Worm (Caenorhabditis elegans) whole organism, L4 larva: ENCODE data around the gene Y73B6BL.27.

Experiments used
- D1046.2 ChIP-seq: fragments of 200-800 bp; sonication (Bioruptor generic); IDR thresholded peaks from 2 replicates; pipeline ENCODE4 v1.3.6; 2022; ENCODE audit warnings: missing genetic modification characterization, missing compliant biosample characterization
- F26F4.8 ChIP-seq: fragments of 200-800 bp; sonication (Bioruptor generic); conservative IDR thresholded peaks from 2 replicates; pipeline ENCODE4 v1.3.6; 2022; ENCODE audit warnings: missing genetic modification characterization, missing compliant biosample characterization
- F37D6.2 ChIP-seq: sonication (generic microtip); optimal IDR thresholded peaks from 2 replicates; lab custom pipeline; 2016; ENCODE audit warnings: mild to moderate bottlenecking, missing genetic modification characterization, missing compliant biosample characterization
- F49E8.2 ChIP-seq: sonication (generic microtip); optimal IDR thresholded peaks from 2 replicates; lab custom pipeline; 2016; ENCODE audit warnings: missing compliant biosample characterization, mild to moderate bottlenecking, missing genetic modification characterization, borderline replicate concordance
- R02D3.7 ChIP-seq: fragments of 150-350 bp; sonication (generic microtip); optimal IDR thresholded peaks from 3 replicates; lab custom pipeline; 2014; ENCODE audit warnings: missing biosample characterization, missing genetic modification characterization
- aha-1 ChIP-seq: fragments of 150-350 bp; peaks from one replicate; lab custom pipeline; 2014; ENCODE audit warnings: missing biosample characterization, missing genetic modification characterization
- ceh-20 ChIP-seq: fragments of 200-800 bp; sonication (Bioruptor generic); IDR thresholded peaks from 2 replicates; pipeline ENCODE4 v1.3.6; 2022; ENCODE audit warnings: missing genetic modification reagents, missing genetic modification characterization, missing compliant biosample characterization
- ceh-32 ChIP-seq: sonication (generic microtip); optimal IDR thresholded peaks from 2 replicates; lab custom pipeline; 2016; ENCODE audit warnings: mild to moderate bottlenecking, missing genetic modification characterization, missing compliant biosample characterization; ENCODE audit not compliant: poor library complexity
- ceh-44 ChIP-seq: fragments of 200-800 bp; sonication (Bioruptor generic); IDR thresholded peaks from 2 replicates; pipeline ENCODE4 v1.3.6; 2022; ENCODE audit warnings: missing genetic modification reagents, missing genetic modification characterization, missing compliant biosample characterization
- cey-2 ChIP-seq: sonication (generic microtip); optimal IDR thresholded peaks from 3 replicates; lab custom pipeline; 2017; ENCODE audit warnings: missing genetic modification characterization, mild to moderate bottlenecking, missing compliant biosample characterization, antibody characterized with exemption, borderline replicate concordance; ENCODE audit not compliant: insufficient read depth
- daf-16 ChIP-seq, 3 experiments: sonication (generic microtip); optimal IDR thresholded peaks; 2 replicates each; lab custom pipeline; 2016 to 2017; ENCODE audit warnings: missing genetic modification characterization in 3 of 3, missing genetic modification reagents in 3 of 3, mild to moderate bottlenecking in 2 of 3, missing compliant biosample characterization in 2 of 3, missing biosample characterization in 1 of 3, moderate library complexity in 1 of 3
- dve-1 ChIP-seq: sonication (generic microtip); optimal IDR thresholded peaks from 2 replicates; lab custom pipeline; 2017; ENCODE audit warnings: antibody characterized with exemption, mild to moderate bottlenecking, missing genetic modification characterization, missing compliant biosample characterization; ENCODE audit not compliant: insufficient read depth
- fkh-10 ChIP-seq: fragments of 150-350 bp; optimal IDR thresholded peaks from 2 replicates; lab custom pipeline; 2014; ENCODE audit warnings: missing biosample characterization, missing genetic modification reagents, missing genetic modification characterization
- fos-1 ChIP-seq: fragments of 150-350 bp; optimal IDR thresholded peaks from 2 replicates; lab custom pipeline; 2014; ENCODE audit warnings: missing biosample characterization, missing genetic modification characterization
- gei-8 ChIP-seq: fragments of 200-800 bp; sonication (Bioruptor generic); optimal IDR thresholded peaks from 2 replicates; lab custom pipeline; 2018; ENCODE audit warnings: mild to moderate bottlenecking, missing genetic modification characterization, missing compliant biosample characterization
- hmg-1.1 ChIP-seq: fragments of 200-800 bp; sonication (Bioruptor generic); IDR thresholded peaks from 2 replicates; pipeline ENCODE4 v1.3.6; 2022; ENCODE audit warnings: missing genetic modification reagents, missing genetic modification characterization, missing compliant biosample characterization
- lsy-2 ChIP-seq, 2 experiments: fragments of 150-350 bp in 1 of 2; sonication (generic microtip) in 1 of 2; optimal IDR thresholded peaks; 2 replicates each; lab custom pipeline; 2014 to 2017; ENCODE audit warnings: missing biosample characterization in 2 of 2, missing genetic modification characterization in 2 of 2
- mep-1 ChIP-seq: fragments of 150-350 bp; sonication (generic microtip); optimal IDR thresholded peaks from 3 replicates; lab custom pipeline; 2014; ENCODE audit warnings: missing biosample characterization, missing genetic modification characterization
- mes-2 ChIP-seq: sonication (generic microtip); optimal IDR thresholded peaks from 2 replicates; lab custom pipeline; 2016; ENCODE audit warnings: missing genotype, mild to moderate bottlenecking, missing genetic modification characterization, missing compliant biosample characterization; ENCODE audit not compliant: poor library complexity, severe bottlenecking
- mxl-2 ChIP-seq: fragments of 200-800 bp; sonication (Bioruptor generic); conservative IDR thresholded peaks from 2 replicates; pipeline ENCODE4 v1.3.6; 2022; ENCODE audit warnings: missing genetic modification reagents, missing genetic modification characterization, missing compliant biosample characterization
- nhr-11 ChIP-seq: fragments of 150-350 bp; optimal IDR thresholded peaks from 2 replicates; lab custom pipeline; 2014; ENCODE audit warnings: missing biosample characterization, missing genetic modification characterization
- nhr-28 ChIP-seq: fragments of 150-350 bp; optimal IDR thresholded peaks from 2 replicates; lab custom pipeline; 2014; ENCODE audit warnings: missing biosample characterization, missing genetic modification characterization
- nhr-41 ChIP-seq: fragments of 200-800 bp; sonication (Bioruptor generic); IDR thresholded peaks from 2 replicates; pipeline ENCODE4 v1.3.6; 2022; ENCODE audit warnings: missing genetic modification reagents, missing genetic modification characterization, missing compliant biosample characterization
- nhr-48 ChIP-seq: sonication (generic microtip); optimal IDR thresholded peaks from 2 replicates; lab custom pipeline; 2016; ENCODE audit warnings: mild to moderate bottlenecking, missing genetic modification characterization, missing compliant biosample characterization
- nhr-76 ChIP-seq: fragments of 150-350 bp; optimal IDR thresholded peaks from 2 replicates; lab custom pipeline; 2014; ENCODE audit warnings: missing biosample characterization, missing genetic modification characterization
- pha-4 ChIP-seq, 2 experiments: fragments of 150-350 bp in 1 of 2; fragments of 200-800 bp in 1 of 2; sonication (Bioruptor generic) in 1 of 2; IDR thresholded peaks in 1 of 2; optimal IDR thresholded peaks in 1 of 2; 2 replicates each; pipeline versions ENCODE4 v1.3.6 to Lab custom; 2014 to 2022; ENCODE audit warnings: missing genetic modification characterization in 2 of 2, missing genetic modification reagents in 2 of 2, missing biosample characterization in 1 of 2, missing compliant biosample characterization in 1 of 2
- pqm-1 ChIP-seq: sonication (generic microtip); optimal IDR thresholded peaks from 2 replicates; lab custom pipeline; 2017; ENCODE audit warnings: missing biosample characterization, missing genetic modification characterization
- rbr-2 ChIP-seq: sonication (generic microtip); optimal IDR thresholded peaks from 2 replicates; lab custom pipeline; 2016; ENCODE audit warnings: missing genotype, missing genetic modification characterization, missing compliant biosample characterization
- snpc-1.2 ChIP-seq: fragments of 200-800 bp; sonication (Bioruptor generic); IDR thresholded peaks from 2 replicates; pipeline ENCODE4 v1.3.6; 2022; ENCODE audit warnings: missing genetic modification reagents, missing genetic modification characterization, missing compliant biosample characterization
- tra-1 ChIP-seq: fragments of 200-800 bp; sonication (Bioruptor generic); IDR thresholded peaks from 2 replicates; pipeline ENCODE4 v1.3.6; 2022; ENCODE audit warnings: missing genetic modification reagents, missing genetic modification characterization, missing compliant biosample characterization
- unc-62 ChIP-seq, 3 experiments: fragments of 150-350 bp in 1 of 3; sonication (generic microtip); optimal IDR thresholded peaks in 2 of 3; peaks in 1 of 3; 1 replicate in 1 of 3; 2 replicates in 2 of 3; lab custom pipeline; 2014 to 2017; ENCODE audit warnings: missing biosample characterization in 3 of 3, missing genetic modification characterization in 3 of 3, missing genetic modification reagents in 3 of 3, missing genotype in 1 of 3
- zip-2 ChIP-seq: fragments of 150-350 bp; optimal IDR thresholded peaks from 2 replicates; lab custom pipeline; 2014; ENCODE audit warnings: missing biosample characterization, missing genetic modification characterization

Y73B6BL.27 gene

DNA sequence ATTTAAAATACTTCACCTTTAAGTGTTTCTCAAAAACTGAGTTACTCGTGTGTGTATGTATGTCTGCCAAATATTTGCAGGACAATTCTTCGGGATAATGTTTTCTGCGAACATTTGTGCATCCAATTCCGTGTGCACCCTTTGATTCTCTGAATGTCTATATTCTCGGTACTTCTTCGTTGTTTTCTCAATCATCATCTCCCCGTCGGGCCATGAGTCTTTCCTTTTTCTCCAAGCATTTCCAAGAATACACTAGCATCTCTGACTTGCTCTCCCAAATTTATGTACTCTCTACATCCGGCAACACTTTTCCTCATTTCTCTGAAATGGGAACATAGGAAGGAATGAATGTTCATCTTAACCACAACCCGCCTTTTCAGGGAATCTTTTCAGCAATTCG, 41.7 kb upstream of the Y73B6BL.27 start:
- TF ChIP-seq F37D6.2 (tag; lab: Kevin White, UChicago) (peak; percentile 77), nhr-11 (tag; lab: Kevin White, UChicago) (peak; percentile 69), fkh-10 (GFP tag; lab: Kevin White, UChicago) (peak; percentile 32), F49E8.2 (no peak), ceh-32 (no peak), zip-2 (tag; lab: Kevin White, UChicago) (no peak), unc-62 (GFP tag; optimal IDR thresholded peaks at IDR 0.05 in 1 of 2; lab: Kevin White, UChicago) (peak in 1 of 2 experiments; percentile 80), unc-62 (tag; optimal IDR thresholded peaks at IDR 0.05; lab: Kevin White, UChicago) (no peak), lsy-2 (tag; optimal IDR thresholded peaks at IDR 0.05; lab: Kevin White, UChicago) (peak in 1 of 2 experiments; percentile 66), aha-1 (tag; lab: Kevin White, UChicago) (peak; percentile 93), rbr-2 (tag; lab: Kevin White, UChicago) (peak; percentile 26), nhr-48 (peak; percentile 35)
- TF ChIP-seq, all 104 proteins: peak for 8

DNA sequence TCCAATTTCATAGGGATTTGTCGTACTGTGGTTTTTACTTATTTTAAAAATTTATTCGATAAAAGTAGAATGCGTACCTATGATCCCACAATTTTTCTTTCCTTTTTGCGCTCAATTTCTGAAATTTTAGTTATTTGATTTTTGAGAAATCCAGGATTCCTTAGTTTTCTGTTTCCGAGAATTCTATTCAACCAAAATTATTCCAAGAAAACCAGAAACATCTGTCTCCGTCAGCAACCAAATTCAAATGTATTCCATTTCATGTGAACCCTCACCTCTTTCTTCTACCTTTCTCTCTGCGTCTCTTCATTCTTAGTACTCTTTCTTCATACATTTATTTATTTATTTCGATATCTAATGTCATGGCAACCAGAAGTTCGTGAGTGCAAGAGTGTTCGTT, 38.7 kb upstream of the Y73B6BL.27 start:
- TF ChIP-seq mes-2 (no peak), gei-8 (GFP tag; lab: Kevin White, UChicago) (no peak), ceh-44 (GFP tag; lab: Robert Waterston, UW) (no peak), nhr-11 (tag; lab: Kevin White, UChicago) (no peak), mxl-2 (GFP tag; lab: Robert Waterston, UW) (no peak), nhr-76 (tag; lab: Kevin White, UChicago) (no peak), R02D3.7 (tag; lab: Kevin White, UChicago) (no peak), mep-1 (tag; lab: Kevin White, UChicago) (no peak), cey-2 (no peak), nhr-48 (no peak), D1046.2 (GFP tag; lab: Robert Waterston, UW) (no peak), tra-1 (GFP tag; lab: Robert Waterston, UW) (no peak), hmg-1.1 (GFP tag; lab: Robert Waterston, UW) (no peak)

DNA sequence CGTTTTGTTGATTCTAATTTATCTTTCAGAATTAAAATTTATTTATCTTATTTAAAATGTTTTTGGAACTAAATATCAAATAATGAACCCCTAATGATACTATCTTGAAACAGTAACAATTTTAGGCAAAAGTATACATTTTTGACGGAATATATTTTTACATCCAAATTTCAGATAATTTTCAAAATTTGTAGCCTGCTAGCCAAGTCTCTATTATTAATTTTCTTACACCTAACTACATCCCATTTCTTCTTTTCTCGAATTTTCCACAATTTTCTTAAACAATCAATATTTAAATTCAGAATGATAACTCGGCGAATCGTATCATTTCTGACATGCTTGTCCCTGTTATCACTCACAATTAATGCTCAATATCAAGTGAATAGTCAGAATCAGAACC, 33.4 kb upstream of the Y73B6BL.27 start, which contains the start of gene pqn-89:
Gene pqn-89, plus strand, starts transcription at position 301 of the 400 bp plus-strand sequence.
- TF ChIP-seq daf-16 (GFP tag; optimal IDR thresholded peaks at IDR 0.05; lab: Kevin White, UChicago) (no peak), daf-16 (tag; optimal IDR thresholded peaks at IDR 0.05; lab: Kevin White, UChicago) (peak; percentile 81), nhr-76 (tag; lab: Kevin White, UChicago) (no peak)

DNA sequence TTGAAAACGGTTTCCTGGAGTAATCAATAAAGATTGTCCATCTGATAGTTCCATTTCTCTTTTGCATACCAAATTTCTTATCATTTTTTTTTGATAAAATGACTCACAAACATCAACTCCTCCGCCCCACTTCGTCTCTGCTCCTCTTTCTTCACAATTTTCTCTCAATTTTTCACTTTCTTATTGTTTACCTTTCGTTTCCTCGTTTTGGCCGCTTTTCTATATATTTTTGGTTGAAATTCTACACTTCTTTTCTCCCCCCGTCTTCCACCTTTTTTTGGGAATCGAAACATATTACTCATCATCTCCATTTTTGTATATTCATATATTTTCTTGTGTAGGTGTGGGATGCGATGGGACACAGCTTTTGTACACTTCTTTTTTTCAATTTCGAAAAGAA, 29.7 kb upstream of the Y73B6BL.27 start:
- TF ChIP-seq nhr-41 (GFP tag; lab: Robert Waterston, UW) (no peak), daf-16 (GFP tag; optimal IDR thresholded peaks at IDR 0.05; lab: Kevin White, UChicago) (no peak), daf-16 (tag; optimal IDR thresholded peaks at IDR 0.05; lab: Kevin White, UChicago) (peak; percentile 92), gei-8 (GFP tag; lab: Kevin White, UChicago) (no peak), nhr-28 (peak; percentile 16), pqm-1 (tag; lab: Kevin White, UChicago) (peak; percentile 75), dve-1 (tag; lab: Kevin White, UChicago) (peak; percentile 74), F26F4.8 (GFP tag; lab: Robert Waterston, UW) (no peak), pha-4 (GFP tag; IDR thresholded peaks at IDR 0.05; lab: Robert Waterston, UW) (no peak), pha-4 (tag; optimal IDR thresholded peaks at IDR 0.05; lab: Kevin White, UChicago) (no peak), ceh-20 (GFP tag; lab: Robert Waterston, UW) (no peak), fos-1 (tag; lab: Kevin White, UChicago) (no peak)

DNA sequence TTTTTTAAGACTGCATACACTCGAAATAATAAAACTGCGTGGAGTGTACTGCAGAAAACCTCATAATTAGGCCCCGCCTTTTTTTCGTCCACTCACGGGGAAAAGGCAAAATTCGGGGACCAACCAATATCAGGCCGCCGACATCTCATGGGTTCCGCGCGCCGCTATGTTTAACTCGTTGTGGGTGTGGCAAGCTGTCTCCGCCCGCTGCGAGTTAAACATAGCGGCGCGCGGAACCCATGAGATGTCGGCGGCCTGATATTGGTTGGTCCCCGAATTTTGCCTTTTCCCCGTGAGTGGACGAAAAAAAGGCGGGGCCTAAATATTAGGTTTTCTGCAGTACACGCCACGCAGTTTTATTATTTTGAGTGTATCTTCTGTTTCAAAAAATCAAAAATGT, 28.2 kb upstream of the Y73B6BL.27 start:
- TF ChIP-seq snpc-1.2 (GFP tag; lab: Robert Waterston, UW), result peak; percentile 81
